Fruit fly (Drosophila melanogaster): Measurements from ENCODE around the gene CG31525.

The CG31525 gene

dm6 chr3R:4437113-4437512 lies 10.3 kb downstream of the CG31525 start, which contains the start of the genes Lipt2 and CG14650 (continued):
- no peak for TF ChIP-seq topi (GFP tag; optimal IDR thresholded peaks at IDR 0.05)
- TF ChIP-seq Eip78C (GFP tag): peak; percentile 82
- no peak for TF ChIP-seq Hr4 (GFP tag; optimal IDR thresholded peaks at IDR 0.05)
- peak; percentile 52; the same call in 2 of the 3 replicates for TF ChIP-seq CG6163 (GFP tag; IDR thresholded peaks at IDR 0.05)
- TF ChIP-seq CG8632 (GFP tag; optimal IDR thresholded peaks at IDR 0.05): no peak
- peak; percentile 73 for TF ChIP-seq CG3919 (GFP tag; optimal IDR thresholded peaks at IDR 0.05)
- no peak for TF ChIP-seq CG32006 (GFP tag; optimal IDR thresholded peaks at IDR 0.05)
- no peak for TF ChIP-seq CG11294 (GFP tag; IDR thresholded peaks at IDR 0.05)
- peak; percentile 83 for TF ChIP-seq Sox14 (GFP tag; optimal IDR thresholded peaks at IDR 0.05)
- no peak for TF ChIP-seq CG16779 (tag; optimal IDR thresholded peaks at IDR 0.05)
- TF ChIP-seq ss (GFP tag; optimal IDR thresholded peaks at IDR 0.05): no peak
- no peak for TF ChIP-seq dsx (GFP tag; optimal IDR thresholded peaks at IDR 0.05; ENCODE audit: poor library complexity, severe bottlenecking)
- no peak for TF ChIP-seq Hr38 (GFP tag; optimal IDR thresholded peaks at IDR 0.05)
- no peak for TF ChIP-seq CG6276 (GFP tag; optimal IDR thresholded peaks at IDR 0.05)

- no peak for TF ChIP-seq topi (GFP tag; optimal IDR thresholded peaks at IDR 0.05)
- TF ChIP-seq CG11294 (GFP tag; IDR thresholded peaks at IDR 0.05): no peak
- no peak for TF ChIP-seq Met (GFP tag; optimal IDR thresholded peaks at IDR 0.05)
- no peak for TF ChIP-seq CG8319 (GFP tag; optimal IDR thresholded peaks at IDR 0.05)
- no peak for TF ChIP-seq spab (GFP tag; optimal IDR thresholded peaks at IDR 0.05)
Observed at dm6 chr3R:4437817-4438216, 11.0 kb downstream of the CG31525 start.

dm6 chr3R:4445083-4445482 lies 18.3 kb downstream of the CG31525 start:
- TF ChIP-seq CG8319 (GFP tag; optimal IDR thresholded peaks at IDR 0.05): no peak

- TF ChIP-seq pdm3 (GFP tag; optimal IDR thresholded peaks at IDR 0.05): no peak
- TF ChIP-seq CG8319 (GFP tag; optimal IDR thresholded peaks at IDR 0.05): no peak
- peak; percentile 53 for TF ChIP-seq Eip78C (GFP tag)
- peak; percentile 17 for TF ChIP-seq fkh (GFP tag; optimal IDR thresholded peaks at IDR 0.05)
- TF ChIP-seq Eip75B (GFP tag; optimal IDR thresholded peaks at IDR 0.05): no peak
Observed at dm6 chr3R:4446455-4447224, 19.8 kb downstream of the CG31525 start.

dm6 chr3R:4449256-4449655 lies 22.4 kb downstream of the CG31525 start:
- TF ChIP-seq Sox15 (GFP tag; optimal IDR thresholded peaks at IDR 0.05) (no peak), CG9139 (GFP tag; optimal IDR thresholded peaks at IDR 0.05) (no peak), CG6808 (GFP tag; optimal IDR thresholded peaks at IDR 0.05) (no peak), ss (GFP tag; optimal IDR thresholded peaks at IDR 0.05) (peak in 1 of 2 experiments; percentile 17), CG8632 (GFP tag; optimal IDR thresholded peaks at IDR 0.05) (no peak), svp (GFP tag) (peak; percentile 0), CG3032 (tag; optimal IDR thresholded peaks at IDR 0.05) (no peak)

- TF ChIP-seq Ets96B (tag; optimal IDR thresholded peaks at IDR 0.05) (no peak), CG6854 (GFP tag; optimal IDR thresholded peaks at IDR 0.05) (no peak), achi (GFP tag; optimal IDR thresholded peaks at IDR 0.05) (no peak), fd85E (GFP tag; optimal IDR thresholded peaks at IDR 0.05) (no peak), vri (GFP tag; optimal IDR thresholded peaks at IDR 0.05) (no peak), spab (GFP tag; optimal IDR thresholded peaks at IDR 0.05) (no peak), fd59A (GFP tag; optimal IDR thresholded peaks at IDR 0.05) (no peak), CG7368 (GFP tag; optimal IDR thresholded peaks at IDR 0.05) (no peak), Sox15 (GFP tag; optimal IDR thresholded peaks at IDR 0.05) (no peak), CG8119 (GFP tag; IDR thresholded peaks at IDR 0.05) (0 out of 3 replicates have a peak, but pooled peaks have one; percentile 21), CG10669 (GFP tag; optimal IDR thresholded peaks at IDR 0.05) (no peak), lz (GFP tag; optimal IDR thresholded peaks at IDR 0.05) (no peak), CG11902 (GFP tag; optimal IDR thresholded peaks at IDR 0.05) (no peak), CG1621 (tag; optimal IDR thresholded peaks at IDR 0.05) (peak; percentile 31), CG9139 (GFP tag; optimal IDR thresholded peaks at IDR 0.05) (no peak), salr (GFP tag; optimal IDR thresholded peaks at IDR 0.05) (no peak), eg (GFP tag; IDR thresholded peaks at IDR 0.05) (peak; percentile 29; the same call in 1 of the 3 replicates), net (GFP tag; optimal IDR thresholded peaks at IDR 0.05) (no peak), CG15336 (GFP tag; IDR thresholded peaks at IDR 0.05) (0 out of 2 replicates have a peak, but pooled peaks have one; percentile 21), Hr39 (GFP tag; optimal IDR thresholded peaks at IDR 0.05) (no peak)
Observed at dm6 chr3R:4450721-4451120, 23.9 kb downstream of the CG31525 start.

Data from whole organism, prepupa.